Worm (Caenorhabditis elegans) whole organism, L4 larva: ENCODE results near the gene F56B6.6.
A peak's percentile ranks its signal among the peaks of the same experiment; 100 is the strongest.

Source experiments
- T26A8.4 ChIP-seq: fragments of 200-800 bp; sonication (Bioruptor generic); IDR thresholded peaks from 2 replicates; pipeline ENCODE4 v1.3.6; 2022; ENCODE audit warnings: missing genetic modification characterization, missing compliant biosample characterization
- Y75B8A.6 ChIP-seq: fragments of 200-800 bp; sonication (Bioruptor generic); IDR thresholded peaks from 2 replicates; pipeline ENCODE4 v1.3.6; 2022; ENCODE audit warnings: missing genetic modification reagents, missing genetic modification characterization, missing compliant biosample characterization
- ZK337.2 ChIP-seq: fragments of 200-800 bp; sonication (Bioruptor generic); IDR thresholded peaks from 2 replicates; pipeline ENCODE4 v1.3.6; 2022; ENCODE audit warnings: missing genetic modification reagents, missing genetic modification characterization, missing compliant biosample characterization
- ZK546.5 ChIP-seq, 2 experiments: sonication (generic microtip); optimal IDR thresholded peaks; 2 replicates each; lab custom pipeline; 2017; ENCODE audit warnings: missing biosample characterization in 2 of 2, missing genetic modification characterization in 2 of 2
- aha-1 ChIP-seq: fragments of 150-350 bp; peaks from one replicate; lab custom pipeline; 2014; ENCODE audit warnings: missing biosample characterization, missing genetic modification characterization
- ceh-20 ChIP-seq: fragments of 200-800 bp; sonication (Bioruptor generic); IDR thresholded peaks from 2 replicates; pipeline ENCODE4 v1.3.6; 2022; ENCODE audit warnings: missing genetic modification reagents, missing genetic modification characterization, missing compliant biosample characterization
- ceh-32 ChIP-seq: sonication (generic microtip); optimal IDR thresholded peaks from 2 replicates; lab custom pipeline; 2016; ENCODE audit warnings: mild to moderate bottlenecking, missing genetic modification characterization, missing compliant biosample characterization; ENCODE audit not compliant: poor library complexity
- cey-2 ChIP-seq: sonication (generic microtip); optimal IDR thresholded peaks from 3 replicates; lab custom pipeline; 2017; ENCODE audit warnings: missing genetic modification characterization, mild to moderate bottlenecking, missing compliant biosample characterization, antibody characterized with exemption, borderline replicate concordance; ENCODE audit not compliant: insufficient read depth
- daf-16 ChIP-seq, 3 experiments: sonication (generic microtip); optimal IDR thresholded peaks; 2 replicates each; lab custom pipeline; 2016 to 2017; ENCODE audit warnings: missing genetic modification characterization in 3 of 3, missing genetic modification reagents in 3 of 3, mild to moderate bottlenecking in 2 of 3, missing compliant biosample characterization in 2 of 3, missing biosample characterization in 1 of 3, moderate library complexity in 1 of 3
- daf-19 ChIP-seq: fragments of 200-800 bp; sonication (Bioruptor generic); conservative IDR thresholded peaks from 2 replicates; pipeline ENCODE4 v1.3.6; 2022; ENCODE audit warnings: missing genetic modification characterization, missing compliant biosample characterization
- daf-8 ChIP-seq: fragments of 200-800 bp; sonication (Bioruptor generic); IDR thresholded peaks from 2 replicates; pipeline ENCODE4 v1.3.6; 2022; ENCODE audit warnings: missing genetic modification characterization, missing compliant biosample characterization
- dmd-6 ChIP-seq: fragments of 200-800 bp; sonication (Bioruptor generic); IDR thresholded peaks from 2 replicates; pipeline ENCODE4 v1.3.6; 2022; ENCODE audit warnings: missing genetic modification reagents, missing genetic modification characterization, missing compliant biosample characterization
- dmd-8 ChIP-seq: fragments of 200-800 bp; sonication (Bioruptor generic); IDR thresholded peaks from 2 replicates; pipeline ENCODE4 v1.3.6; 2022; ENCODE audit warnings: missing genetic modification characterization, missing compliant biosample characterization
- dmd-9 ChIP-seq: fragments of 200-800 bp; sonication (Bioruptor generic); IDR thresholded peaks from 2 replicates; pipeline ENCODE4 v1.3.6; 2022; ENCODE audit warnings: missing genetic modification reagents, missing genetic modification characterization, missing compliant biosample characterization
- dve-1 ChIP-seq: sonication (generic microtip); optimal IDR thresholded peaks from 2 replicates; lab custom pipeline; 2017; ENCODE audit warnings: antibody characterized with exemption, mild to moderate bottlenecking, missing genetic modification characterization, missing compliant biosample characterization; ENCODE audit not compliant: insufficient read depth
- egl-43 ChIP-seq: fragments of 200-800 bp; sonication (Bioruptor generic); IDR thresholded peaks from 2 replicates; pipeline ENCODE4 v1.3.6; 2022; ENCODE audit warnings: missing genetic modification reagents, missing genetic modification characterization, missing compliant biosample characterization
- fos-1 ChIP-seq: fragments of 150-350 bp; optimal IDR thresholded peaks from 2 replicates; lab custom pipeline; 2014; ENCODE audit warnings: missing biosample characterization, missing genetic modification characterization
- gei-8 ChIP-seq: fragments of 200-800 bp; sonication (Bioruptor generic); optimal IDR thresholded peaks from 2 replicates; lab custom pipeline; 2018; ENCODE audit warnings: mild to moderate bottlenecking, missing genetic modification characterization, missing compliant biosample characterization
- hif-1 ChIP-seq, 2 experiments: sonication (generic microtip); optimal IDR thresholded peaks; 2 replicates each; lab custom pipeline; 2016 to 2017; ENCODE audit warnings: missing compliant biosample characterization in 2 of 2, missing genetic modification characterization in 2 of 2, missing genetic modification reagents in 2 of 2, missing genotype in 2 of 2, mild to moderate bottlenecking in 1 of 2
- hlh-11 ChIP-seq: fragments of 200-800 bp; sonication (Bioruptor generic); optimal IDR thresholded peaks from 2 replicates; lab custom pipeline; 2018; ENCODE audit warnings: mild to moderate bottlenecking, missing genetic modification characterization, missing compliant biosample characterization
- jun-1 ChIP-seq: fragments of 150-350 bp; optimal IDR thresholded peaks from 2 replicates; lab custom pipeline; 2014; ENCODE audit warnings: missing biosample characterization, missing genetic modification reagents, missing genetic modification characterization
- lim-7 ChIP-seq: fragments of 200-800 bp; sonication (Bioruptor generic); IDR thresholded peaks from 2 replicates; pipeline ENCODE4 v1.3.6; 2022; ENCODE audit warnings: missing genetic modification characterization, missing compliant biosample characterization
- lin-1 ChIP-seq: fragments of 200-800 bp; sonication (Bioruptor generic); IDR thresholded peaks from 2 replicates; pipeline ENCODE4 v1.3.6; 2022; ENCODE audit warnings: missing genetic modification reagents, missing genetic modification characterization, missing compliant biosample characterization
- lin-13 ChIP-seq: fragments of 150-350 bp; optimal IDR thresholded peaks from 2 replicates; lab custom pipeline; 2014; ENCODE audit warnings: missing biosample characterization, missing genetic modification reagents, missing genetic modification characterization
- lin-38 ChIP-seq: fragments of 200-800 bp; sonication (Bioruptor generic); IDR thresholded peaks from 2 replicates; pipeline ENCODE4 v1.3.6; 2022; ENCODE audit warnings: missing genetic modification reagents, missing genetic modification characterization, missing compliant biosample characterization
- madf-5 ChIP-seq, 2 experiments: fragments of 200-800 bp; sonication (Bioruptor generic); IDR thresholded peaks; 2 replicates each; pipeline ENCODE4 v1.3.6; 2022; ENCODE audit warnings: missing compliant biosample characterization in 2 of 2, missing genetic modification characterization in 2 of 2
- mdt-29 ChIP-seq: fragments of 200-800 bp; sonication (Bioruptor generic); IDR thresholded peaks from 2 replicates; pipeline ENCODE4 v1.3.6; 2022; ENCODE audit warnings: missing genetic modification reagents, missing genetic modification characterization, missing compliant biosample characterization
- mxl-2 ChIP-seq: fragments of 200-800 bp; sonication (Bioruptor generic); conservative IDR thresholded peaks from 2 replicates; pipeline ENCODE4 v1.3.6; 2022; ENCODE audit warnings: missing genetic modification reagents, missing genetic modification characterization, missing compliant biosample characterization
- nhr-111 ChIP-seq: fragments of 200-800 bp; sonication (Bioruptor generic); optimal IDR thresholded peaks from 2 replicates; lab custom pipeline; 2018; ENCODE audit warnings: mild to moderate bottlenecking, missing genetic modification characterization, missing compliant biosample characterization
- nhr-28 ChIP-seq: fragments of 150-350 bp; optimal IDR thresholded peaks from 2 replicates; lab custom pipeline; 2014; ENCODE audit warnings: missing biosample characterization, missing genetic modification characterization
- nhr-42 ChIP-seq: fragments of 200-800 bp; sonication (Bioruptor generic); IDR thresholded peaks from 2 replicates; pipeline ENCODE4 v1.3.6; 2022; ENCODE audit warnings: missing genetic modification characterization, missing compliant biosample characterization
- nhr-6 ChIP-seq: fragments of 150-350 bp; optimal IDR thresholded peaks from 2 replicates; lab custom pipeline; 2014; ENCODE audit warnings: missing biosample characterization, missing genetic modification characterization
- nhr-77 ChIP-seq: fragments of 150-350 bp; optimal IDR thresholded peaks from 2 replicates; lab custom pipeline; 2014; ENCODE audit warnings: missing biosample characterization, missing genetic modification characterization
- php-3 ChIP-seq: fragments of 200-800 bp; sonication (Bioruptor generic); IDR thresholded peaks from 2 replicates; pipeline ENCODE4 v1.3.6; 2022; ENCODE audit warnings: missing genetic modification reagents, missing genetic modification characterization, missing compliant biosample characterization
- pqm-1 ChIP-seq: sonication (generic microtip); optimal IDR thresholded peaks from 2 replicates; lab custom pipeline; 2017; ENCODE audit warnings: missing biosample characterization, missing genetic modification characterization
- sdz-12 ChIP-seq: fragments of 200-800 bp; sonication (Bioruptor generic); optimal IDR thresholded peaks from 2 replicates; lab custom pipeline; 2018; ENCODE audit warnings: mild to moderate bottlenecking, missing genetic modification characterization, missing compliant biosample characterization
- set-16 ChIP-seq: fragments of 200-800 bp; sonication (Bioruptor generic); IDR thresholded peaks from 2 replicates; pipeline ENCODE4 v1.3.6; 2022; ENCODE audit warnings: missing genetic modification reagents, missing genetic modification characterization, missing compliant biosample characterization
- snpc-1.2 ChIP-seq: fragments of 200-800 bp; sonication (Bioruptor generic); IDR thresholded peaks from 2 replicates; pipeline ENCODE4 v1.3.6; 2022; ENCODE audit warnings: missing genetic modification reagents, missing genetic modification characterization, missing compliant biosample characterization
- snpc-4 ChIP-seq: fragments of 150-350 bp; optimal IDR thresholded peaks from 2 replicates; lab custom pipeline; 2014; ENCODE audit warnings: missing biosample characterization, missing genetic modification characterization
- spr-1 ChIP-seq: sonication (generic microtip); optimal IDR thresholded peaks from 2 replicates; lab custom pipeline; 2016; ENCODE audit warnings: mild to moderate bottlenecking, missing genetic modification characterization, missing compliant biosample characterization
- tra-1 ChIP-seq: fragments of 200-800 bp; sonication (Bioruptor generic); IDR thresholded peaks from 2 replicates; pipeline ENCODE4 v1.3.6; 2022; ENCODE audit warnings: missing genetic modification reagents, missing genetic modification characterization, missing compliant biosample characterization
- unc-130 ChIP-seq: sonication (generic microtip); optimal IDR thresholded peaks from 2 replicates; lab custom pipeline; 2016; ENCODE audit warnings: missing genetic modification reagents, missing genetic modification characterization, missing compliant biosample characterization
- zfp-2 ChIP-seq: sonication (generic microtip); optimal IDR thresholded peaks from 2 replicates; lab custom pipeline; 2016; ENCODE audit warnings: mild to moderate bottlenecking, missing genetic modification characterization, missing compliant biosample characterization
- zfp-3 ChIP-seq: fragments of 200-800 bp; sonication (Bioruptor generic); conservative IDR thresholded peaks from 2 replicates; pipeline ENCODE4 v1.3.6; 2022; ENCODE audit warnings: missing genetic modification reagents, missing genetic modification characterization, missing compliant biosample characterization
- zip-11 ChIP-seq: fragments of 200-800 bp; sonication (Bioruptor generic); IDR thresholded peaks from 2 replicates; pipeline ENCODE4 v1.3.6; 2022; ENCODE audit warnings: missing genetic modification characterization, missing compliant biosample characterization
- zip-2 ChIP-seq: fragments of 150-350 bp; optimal IDR thresholded peaks from 2 replicates; lab custom pipeline; 2014; ENCODE audit warnings: missing biosample characterization, missing genetic modification characterization
- ztf-7 ChIP-seq: fragments of 150-350 bp; optimal IDR thresholded peaks from 2 replicates; lab custom pipeline; 2014; ENCODE audit warnings: missing biosample characterization, missing genetic modification characterization

Gene F56B6.6

DNA sequence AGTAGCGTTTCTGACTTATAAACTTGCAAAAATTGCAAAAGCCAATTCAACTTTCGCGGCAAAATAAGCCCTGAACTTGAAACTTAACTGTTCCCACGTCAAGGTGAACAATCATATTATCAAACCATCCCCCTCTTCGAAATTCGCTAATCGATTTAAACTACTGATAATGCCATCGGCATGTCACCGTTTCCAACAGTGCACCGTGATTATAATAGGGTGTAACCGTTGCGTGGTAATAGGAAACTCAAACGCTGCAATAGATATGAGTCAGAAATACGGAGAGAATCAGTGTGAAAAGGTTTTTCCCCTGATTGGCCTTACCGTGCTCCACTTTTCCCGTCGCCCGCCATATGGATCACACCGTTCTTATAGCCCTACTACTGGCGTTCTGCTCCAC is 31.9 kb downstream of the F56B6.6 start (continued):
- no peak for TF ChIP-seq ceh-32 (tag; lab: Kevin White, UChicago)
- TF ChIP-seq zip-2 (tag; lab: Kevin White, UChicago) = no peak
- TF ChIP-seq nhr-77 (tag; lab: Kevin White, UChicago) = peak; percentile 21

- peak; percentile 86 for TF ChIP-seq aha-1 (tag; lab: Kevin White, UChicago)
- TF ChIP-seq ZK337.2 (GFP tag; lab: Robert Waterston, UW) = no peak
- TF ChIP-seq dmd-9 (GFP tag; lab: Robert Waterston, UW) = no peak
- no peak for TF ChIP-seq spr-1 (tag; lab: Kevin White, UChicago)
- no peak for TF ChIP-seq unc-130 (GFP tag; lab: Kevin White, UChicago)
- TF ChIP-seq nhr-111 = no peak
- TF ChIP-seq hif-1 (tag; optimal IDR thresholded peaks at IDR 0.05; lab: Kevin White, UChicago) = no peak
Observed at ce11 chrX:3500357-3500756, 32.5 kb downstream of the F56B6.6 start.

- TF ChIP-seq nhr-42 (GFP tag; lab: Robert Waterston, UW) = no peak
- no peak for TF ChIP-seq dmd-8 (GFP tag; lab: Robert Waterston, UW)
- TF ChIP-seq egl-43 (GFP tag; lab: Robert Waterston, UW) = no peak
- TF ChIP-seq ceh-20 (GFP tag; lab: Robert Waterston, UW) = no peak
- no peak for TF ChIP-seq zip-11 (GFP tag; lab: Robert Waterston, UW)
- no peak for TF ChIP-seq daf-16 (GFP tag; optimal IDR thresholded peaks at IDR 0.05; lab: Kevin White, UChicago)
- peak; percentile 47 for TF ChIP-seq daf-16 (tag; optimal IDR thresholded peaks at IDR 0.05; lab: Kevin White, UChicago)
- no peak for TF ChIP-seq zfp-3 (GFP tag; lab: Robert Waterston, UW)
- peak; percentile 53 for TF ChIP-seq dmd-6
- TF ChIP-seq mdt-29 (GFP tag; lab: Robert Waterston, UW) = no peak
- no peak for TF ChIP-seq madf-5 (GFP tag; IDR thresholded peaks at IDR 0.05; lab: Robert Waterston, UW)
- no peak for TF ChIP-seq jun-1 (tag; lab: Kevin White, UChicago)
- peak; percentile 59 for TF ChIP-seq dve-1 (tag; lab: Kevin White, UChicago)
- TF ChIP-seq daf-19 (GFP tag; lab: Robert Waterston, UW) = no peak
- no peak for TF ChIP-seq nhr-6 (tag; lab: Kevin White, UChicago)
- no peak for TF ChIP-seq Y75B8A.6
- TF ChIP-seq lin-38 (GFP tag; lab: Robert Waterston, UW) = no peak
- TF ChIP-seq mxl-2 (GFP tag; lab: Robert Waterston, UW) = no peak
- no peak for TF ChIP-seq zfp-2
- TF ChIP-seq nhr-77 (tag; lab: Kevin White, UChicago) = peak; percentile 62
- TF ChIP-seq daf-8 = no peak
- TF ChIP-seq pqm-1 = peak; percentile 10
- no peak for TF ChIP-seq sdz-12
- no peak for TF ChIP-seq ZK546.5 (tag; optimal IDR thresholded peaks at IDR 0.05; lab: Kevin White, UChicago)
- TF ChIP-seq fos-1 (tag; lab: Kevin White, UChicago) = no peak
- no peak for TF ChIP-seq lin-1 (GFP tag; lab: Robert Waterston, UW)
- no peak for TF ChIP-seq aha-1 (tag; lab: Kevin White, UChicago)
- no peak for TF ChIP-seq lin-13 (GFP tag; lab: Kevin White, UChicago)
- no peak for TF ChIP-seq ceh-32 (tag; lab: Kevin White, UChicago)
- TF ChIP-seq snpc-1.2 (GFP tag; lab: Robert Waterston, UW) = no peak
- peak; percentile 97 for TF ChIP-seq php-3 (GFP tag; lab: Robert Waterston, UW)
- no peak for TF ChIP-seq tra-1 (GFP tag; lab: Robert Waterston, UW)
- TF ChIP-seq ztf-7 (tag; lab: Kevin White, UChicago) = no peak
- TF ChIP-seq nhr-28 (tag; lab: Kevin White, UChicago) = peak; percentile 64
- peak; percentile 15 for TF ChIP-seq hlh-11
- no peak for TF ChIP-seq set-16
- TF ChIP-seq cey-2 (tag; lab: Kevin White, UChicago) = no peak
- TF ChIP-seq spr-1 (tag; lab: Kevin White, UChicago) = no peak
- no peak for TF ChIP-seq lim-7
- no peak for TF ChIP-seq T26A8.4
- no peak for TF ChIP-seq gei-8 (GFP tag; lab: Kevin White, UChicago)
- TF ChIP-seq snpc-4 = no peak
Observed at ce11 chrX:3499867-3500266, 33.0 kb downstream of the F56B6.6 start.
